Fruit fly (Drosophila melanogaster): Measurements from ENCODE around the gene CG46459.

CG46459 gene

DNA sequence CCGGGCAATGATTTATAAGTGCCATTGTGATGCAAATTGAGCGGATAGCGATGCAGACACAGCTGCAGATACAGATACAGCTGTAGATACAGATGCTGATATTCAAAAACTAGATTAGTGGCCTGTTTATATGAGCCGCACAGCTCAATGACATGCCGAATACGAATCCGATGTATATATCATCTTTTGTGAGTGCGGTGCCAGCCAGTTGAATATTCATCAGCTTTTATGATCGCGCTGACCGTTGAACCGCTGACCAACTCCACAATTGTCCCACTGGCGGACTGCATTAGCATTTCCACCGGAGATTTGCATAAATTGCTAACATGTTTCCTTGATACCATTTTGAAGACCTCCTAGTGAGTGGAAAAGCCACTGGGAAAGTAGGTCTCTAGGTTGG is 9.1 kb upstream of the CG46459 start:
- no peak for TF ChIP-seq h (optimal IDR thresholded peaks at IDR 0.05)
- TF ChIP-seq psq (optimal IDR thresholded peaks at IDR 0.05) = no peak
- TF ChIP-seq ttk (optimal IDR thresholded peaks at IDR 0.05) = no peak
- no peak for TF ChIP-seq Sin3A (optimal IDR thresholded peaks at IDR 0.05)
- no peak for TF ChIP-seq Myc (optimal IDR thresholded peaks at IDR 0.05)
- TF ChIP-seq insv (optimal IDR thresholded peaks at IDR 0.05) = no peak

DNA sequence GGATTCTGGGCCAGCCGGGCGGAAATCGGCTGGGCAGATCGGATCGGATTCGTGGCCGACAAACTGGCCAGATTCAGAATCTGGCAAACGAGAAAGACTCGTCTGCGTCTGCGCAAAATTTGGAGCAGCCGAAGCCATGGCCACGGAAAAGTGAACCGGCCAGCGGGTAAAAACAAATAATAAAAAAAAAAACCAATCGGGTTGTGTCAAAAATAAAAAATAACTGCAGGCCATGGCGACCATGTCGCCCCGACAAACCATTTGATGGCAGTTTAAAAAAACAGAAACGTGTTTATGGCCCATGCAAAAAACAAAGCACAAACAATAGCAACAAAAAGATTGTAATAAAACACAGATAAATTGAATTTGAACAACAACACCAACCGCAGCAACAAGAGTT is 8.3 kb upstream of the CG46459 start:
- TF ChIP-seq insv (optimal IDR thresholded peaks at IDR 0.05) = no peak
- no peak for TF ChIP-seq Myc (optimal IDR thresholded peaks at IDR 0.05)
- TF ChIP-seq ttk (optimal IDR thresholded peaks at IDR 0.05) = no peak
- no peak for TF ChIP-seq h (optimal IDR thresholded peaks at IDR 0.05)
- TF ChIP-seq Sin3A (optimal IDR thresholded peaks at IDR 0.05) = no peak
- no peak for TF ChIP-seq psq (optimal IDR thresholded peaks at IDR 0.05)

- no peak for TF ChIP-seq ttk (optimal IDR thresholded peaks at IDR 0.05)
- no peak for TF ChIP-seq insv (optimal IDR thresholded peaks at IDR 0.05)
- no peak for TF ChIP-seq psq (optimal IDR thresholded peaks at IDR 0.05)
- TF ChIP-seq Sin3A (optimal IDR thresholded peaks at IDR 0.05) = no peak
- TF ChIP-seq h (optimal IDR thresholded peaks at IDR 0.05) = no peak
- no peak for TF ChIP-seq Myc (optimal IDR thresholded peaks at IDR 0.05)
Measured at dm6 chr3R:10688835-10689234, 7.6 kb upstream of the CG46459 start.

- TF ChIP-seq Myc (optimal IDR thresholded peaks at IDR 0.05) = no peak
Measured at dm6 chr3R:10699020-10699951, 2.8 kb downstream of the CG46459 start.

dm6 chr3R:10700638-10701037 is 4.2 kb downstream of the CG46459 start:
- TF ChIP-seq h (optimal IDR thresholded peaks at IDR 0.05) (no peak), ttk (optimal IDR thresholded peaks at IDR 0.05) (no peak), Sin3A (optimal IDR thresholded peaks at IDR 0.05) (no peak), Myc (optimal IDR thresholded peaks at IDR 0.05) (no peak), psq (optimal IDR thresholded peaks at IDR 0.05) (no peak)

DNA sequence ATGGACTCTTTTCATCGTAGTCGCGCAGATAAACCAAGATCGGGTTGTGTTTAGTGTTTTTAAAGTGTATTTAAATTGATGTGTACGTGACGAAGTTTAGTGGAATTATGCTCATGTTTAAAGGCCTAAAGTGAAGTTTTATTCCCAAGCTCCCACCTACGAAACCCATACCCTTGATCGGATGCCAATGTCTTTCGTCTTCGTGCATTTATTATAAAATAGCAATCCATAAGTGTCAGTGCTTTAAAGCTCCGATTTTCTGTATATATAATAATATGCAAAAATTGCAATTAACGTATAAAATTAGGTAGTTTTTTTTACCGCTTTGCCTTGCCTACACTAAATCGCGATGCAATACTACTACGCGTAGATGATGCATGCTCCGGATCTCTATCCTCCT is 8.5 kb downstream of the CG46459 start, which contains the start of gene CG31391:
TSS of gene CG31391 (minus strand) at position 101 of the 400 bp plus-strand sequence.
- TF ChIP-seq insv (optimal IDR thresholded peaks at IDR 0.05) = no peak
- no peak for TF ChIP-seq ttk (optimal IDR thresholded peaks at IDR 0.05)
- TF ChIP-seq Myc (optimal IDR thresholded peaks at IDR 0.05) = no peak
- TF ChIP-seq h (optimal IDR thresholded peaks at IDR 0.05) = no peak
- no peak for TF ChIP-seq psq (optimal IDR thresholded peaks at IDR 0.05)
- no peak for TF ChIP-seq Sin3A (optimal IDR thresholded peaks at IDR 0.05)

dm6 chr3R:10706763-10707162 is 10.3 kb downstream of the CG46459 start, which contains the start of the genes CG31467 and CG14684:
CG31467 (minus strand) TSS chr3R:10706863.
CG14684 (plus strand) TSS chr3R:10706974.
- TF ChIP-seq ttk (optimal IDR thresholded peaks at IDR 0.05) (no peak), psq (optimal IDR thresholded peaks at IDR 0.05) (no peak), Sin3A (optimal IDR thresholded peaks at IDR 0.05) (no peak), h (optimal IDR thresholded peaks at IDR 0.05) (no peak), Myc (optimal IDR thresholded peaks at IDR 0.05) (no peak), insv (optimal IDR thresholded peaks at IDR 0.05) (no peak)

dm6 chr3R:10708169-10708568 is 11.7 kb downstream of the CG46459 start, which contains the start of gene CG31278:
CG31278 (minus strand) TSS chr3R:10708340.
- TF ChIP-seq Sin3A (optimal IDR thresholded peaks at IDR 0.05) = no peak
- TF ChIP-seq psq (optimal IDR thresholded peaks at IDR 0.05) = no peak
- no peak for TF ChIP-seq ttk (optimal IDR thresholded peaks at IDR 0.05)
- no peak for TF ChIP-seq insv (optimal IDR thresholded peaks at IDR 0.05)
- TF ChIP-seq Myc (optimal IDR thresholded peaks at IDR 0.05) = no peak
- TF ChIP-seq h (optimal IDR thresholded peaks at IDR 0.05) = no peak

DNA sequence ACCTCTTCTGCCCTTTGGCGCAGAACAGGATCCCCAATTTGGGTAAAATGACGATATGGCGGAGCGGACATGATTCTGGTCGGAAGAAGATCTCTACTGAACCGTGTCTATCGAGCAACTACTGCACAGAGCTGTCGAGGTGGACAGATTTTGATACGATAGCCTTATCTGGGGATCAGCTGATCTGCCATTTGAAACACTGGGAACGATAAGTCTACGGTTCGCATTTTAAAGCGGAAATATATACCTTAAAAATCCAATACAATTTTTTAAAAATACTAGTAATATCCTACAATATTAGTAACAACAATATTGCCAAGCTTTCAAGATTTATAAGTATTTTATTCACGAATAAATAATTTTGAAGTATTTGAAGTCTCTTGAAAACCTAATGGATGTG is 12.8 kb downstream of the CG46459 start, which contains the start of gene CG31373:
TSS of gene CG31373 (minus strand) at position 101 of the 400 bp plus-strand sequence.
- no peak for TF ChIP-seq Sin3A (optimal IDR thresholded peaks at IDR 0.05)

DNA sequence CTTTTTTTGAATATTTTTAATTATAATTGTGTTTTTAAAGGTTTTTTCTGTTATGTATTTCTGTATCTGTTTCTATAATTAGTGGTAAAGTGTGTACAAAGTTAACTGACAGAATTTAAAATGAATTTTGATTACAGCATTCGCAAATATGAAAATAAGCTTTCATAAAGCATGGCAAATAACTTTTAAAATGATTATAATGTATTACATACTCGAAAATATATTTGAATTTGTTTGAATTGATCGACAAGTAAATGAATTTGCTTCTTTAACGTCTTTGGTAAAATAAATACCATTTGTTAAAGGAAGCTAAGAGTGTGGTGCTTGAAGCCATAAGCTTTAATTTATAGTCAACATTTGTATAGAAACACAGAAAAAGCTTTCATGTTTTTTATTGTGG is 14.7 kb downstream of the CG46459 start, which contains the start of gene CG14689:
TSS of gene CG14689 (minus strand) at position 101 of the 400 bp plus-strand sequence.
- TF ChIP-seq h (optimal IDR thresholded peaks at IDR 0.05) (no peak), Myc (optimal IDR thresholded peaks at IDR 0.05) (no peak), psq (optimal IDR thresholded peaks at IDR 0.05) (no peak), Sin3A (optimal IDR thresholded peaks at IDR 0.05) (no peak), insv (optimal IDR thresholded peaks at IDR 0.05) (no peak), ttk (optimal IDR thresholded peaks at IDR 0.05) (no peak)

- TF ChIP-seq h (optimal IDR thresholded peaks at IDR 0.05) (no peak), Myc (optimal IDR thresholded peaks at IDR 0.05) (no peak), ttk (optimal IDR thresholded peaks at IDR 0.05) (no peak), insv (optimal IDR thresholded peaks at IDR 0.05) (no peak), psq (optimal IDR thresholded peaks at IDR 0.05) (no peak), Sin3A (optimal IDR thresholded peaks at IDR 0.05) (no peak)
Measured at dm6 chr3R:10714498-10714897, 18.1 kb downstream of the CG46459 start, which contains the start of gene CG4073. CG4073 (plus strand) TSS chr3R:10714798.

DNA sequence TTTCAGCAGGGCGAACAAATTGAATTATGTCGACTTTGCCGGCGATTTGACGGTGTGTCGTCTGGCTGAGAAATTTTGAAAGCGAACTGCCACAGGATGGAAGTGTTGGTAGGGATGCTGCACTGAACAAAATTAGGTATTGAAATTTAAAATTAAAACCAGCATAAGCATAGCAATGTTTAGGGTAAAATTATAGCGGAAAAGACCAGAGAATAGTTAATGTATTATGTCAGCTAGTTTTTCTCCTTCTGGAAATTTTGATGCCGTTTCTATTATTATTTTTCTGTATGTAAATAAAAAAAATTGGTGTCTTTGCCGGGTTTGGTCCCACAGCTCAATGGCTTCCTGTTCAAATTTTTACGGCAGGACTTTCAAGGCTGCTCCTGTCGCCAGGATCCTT is 30.3 kb downstream of the CG46459 start:
- TF ChIP-seq Sin3A (optimal IDR thresholded peaks at IDR 0.05) (no peak), h (optimal IDR thresholded peaks at IDR 0.05) (no peak), ttk (optimal IDR thresholded peaks at IDR 0.05) (no peak), Myc (optimal IDR thresholded peaks at IDR 0.05) (no peak), psq (optimal IDR thresholded peaks at IDR 0.05) (no peak), insv (optimal IDR thresholded peaks at IDR 0.05) (no peak)
